Worm (Caenorhabditis elegans): Measurements from ENCODE around the gene osm-12.
"Not testable (repeated sequence)": the region's sequence is repeated elsewhere in the genome, so short reads cannot be mapped to it uniquely, and the experiment has no call there.

The osm-12 gene

ce11 chrIII:12178121-12178520, 24.2 kb downstream of the osm-12 start:
- TF ChIP-seq ZK185.1 (tag; optimal IDR thresholded peaks at IDR 0.05; ENCODE audit: poor library complexity, severe bottlenecking) (no peak), madf-6 (GFP tag; IDR thresholded peaks at IDR 0.05) (no peak), Y79H2A.3 (GFP tag; conservative IDR thresholded peaks at IDR 0.05) (no peak), nfyb-1 (GFP tag; IDR thresholded peaks at IDR 0.05) (no peak), F57A8.1 (GFP tag; optimal IDR thresholded peaks at IDR 0.05) (no peak), let-526 (GFP tag; IDR thresholded peaks at IDR 0.05) (no peak), sptf-2 (GFP tag; optimal IDR thresholded peaks at IDR 0.05) (no peak), Y95B8A.8 (GFP tag; IDR thresholded peaks at IDR 0.05) (no peak), egl-18 (GFP tag; IDR thresholded peaks at IDR 0.05) (no peak), nfya-1 (tag; optimal IDR thresholded peaks at IDR 0.05; ENCODE audit: borderline replicate concordance, insufficient read depth) (no peak), madf-8 (GFP tag; conservative IDR thresholded peaks at IDR 0.05) (no peak), athp-1 (tag; optimal IDR thresholded peaks at IDR 0.05) (no peak), hrde-1 (tag; optimal IDR thresholded peaks at IDR 0.05; ENCODE audit: borderline replicate concordance) (no peak), attf-6 (GFP tag; IDR thresholded peaks at IDR 0.05) (no peak)

ce11 chrIII:12177145-12177544, 25.2 kb downstream of the osm-12 start, which contains the start of gene gly-11:
Gene gly-11 (minus strand): TSS chrIII:12177245.
- TF ChIP-seq B0336.3 (GFP tag; IDR thresholded peaks at IDR 0.05); hlh-26 (GFP tag; conservative IDR thresholded peaks at IDR 0.05); Y53G8AR.9 (GFP tag; conservative IDR thresholded peaks at IDR 0.05): not testable (repeated sequence)

ce11 chrIII:12167030-12167429, 35.3 kb downstream of the osm-12 start:
- no peak for TF ChIP-seq snpc-4 (GFP tag; optimal IDR thresholded peaks at IDR 0.05)
- no peak for TF ChIP-seq snpc-4 (tag; optimal IDR thresholded peaks at IDR 0.05)
- TF ChIP-seq nhr-120 (GFP tag; IDR thresholded peaks at IDR 0.05), result no peak
- no peak for TF ChIP-seq T26A5.8 (tag; optimal IDR thresholded peaks at IDR 0.05)
- no peak for TF ChIP-seq madf-3 (GFP tag; IDR thresholded peaks at IDR 0.05)
- peak; percentile 62; the same call in 1 of the 2 replicates for TF ChIP-seq zfh-2 (GFP tag; conservative IDR thresholded peaks at IDR 0.05)
- TF ChIP-seq ZK185.1 (tag; optimal IDR thresholded peaks at IDR 0.05; ENCODE audit: poor library complexity, severe bottlenecking), result no peak
- no peak for TF ChIP-seq F23B12.7 (tag; optimal IDR thresholded peaks at IDR 0.05; ENCODE audit: insufficient read depth)
- no peak for TF ChIP-seq lsy-27 (tag; optimal IDR thresholded peaks at IDR 0.05; ENCODE audit: borderline replicate concordance, insufficient read depth)
- TF ChIP-seq ztf-25 (GFP tag; IDR thresholded peaks at IDR 0.05), result no peak
- no peak for TF ChIP-seq madf-8 (GFP tag; conservative IDR thresholded peaks at IDR 0.05)
- TF ChIP-seq F37B4.10 (GFP tag; IDR thresholded peaks at IDR 0.05), result no peak
- TF ChIP-seq egrh-3 (GFP tag; IDR thresholded peaks at IDR 0.05), result peak; percentile 20; the same call in 1 of the 2 replicates
- TF ChIP-seq attf-5 (GFP tag; optimal IDR thresholded peaks at IDR 0.05), result no peak
- no peak for TF ChIP-seq B0336.3 (GFP tag; IDR thresholded peaks at IDR 0.05)
- no peak for TF ChIP-seq nfyb-1 (GFP tag; IDR thresholded peaks at IDR 0.05)
- no peak for TF ChIP-seq B0261.1 (tag; optimal IDR thresholded peaks at IDR 0.05)

- TF ChIP-seq zfh-2 (GFP tag; conservative IDR thresholded peaks at IDR 0.05) (peak; percentile 80), ztf-25 (GFP tag; IDR thresholded peaks at IDR 0.05) (no peak), egrh-3 (GFP tag; IDR thresholded peaks at IDR 0.05) (peak; percentile 73), dox-1 (GFP tag; IDR thresholded peaks at IDR 0.05) (0 out of 2 replicates have a peak, but pooled peaks have one; percentile 26), F52B5.7 (tag; optimal IDR thresholded peaks at IDR 0.05) (peak; percentile 27), ceh-79 (tag; optimal IDR thresholded peaks at IDR 0.05) (no peak)
These were observed 37.0 kb downstream of the osm-12 start for ce11 chrIII:12165305-12165704.
